Fruit fly (Drosophila melanogaster): ENCODE results near the gene CG6686.

- TF ChIP-seq YL-1 (GFP tag; optimal IDR thresholded peaks at IDR 0.05) (no peak), stwl (tag; optimal IDR thresholded peaks at IDR 0.05) (no peak), toy (GFP tag; IDR thresholded peaks at IDR 0.05) (no peak), CG32767 (GFP tag; IDR thresholded peaks at IDR 0.05) (no peak), danr (GFP tag; IDR thresholded peaks at IDR 0.05) (no peak), CG8478 (optimal IDR thresholded peaks at IDR 0.05) (no peak), TFAM (GFP tag; optimal IDR thresholded peaks at IDR 0.05) (no peak)
Measured at dm6 chr2L:11969424-11969823, 18.4 kb downstream of the CG6686 start.

Data from whole organism, embryonic.